Worm (Caenorhabditis elegans): Measurements from ENCODE around the gene F59D12.5.
A peak's percentile ranks its signal among the peaks of the same experiment; 100 is the strongest.

F59D12.5 gene

DNA sequence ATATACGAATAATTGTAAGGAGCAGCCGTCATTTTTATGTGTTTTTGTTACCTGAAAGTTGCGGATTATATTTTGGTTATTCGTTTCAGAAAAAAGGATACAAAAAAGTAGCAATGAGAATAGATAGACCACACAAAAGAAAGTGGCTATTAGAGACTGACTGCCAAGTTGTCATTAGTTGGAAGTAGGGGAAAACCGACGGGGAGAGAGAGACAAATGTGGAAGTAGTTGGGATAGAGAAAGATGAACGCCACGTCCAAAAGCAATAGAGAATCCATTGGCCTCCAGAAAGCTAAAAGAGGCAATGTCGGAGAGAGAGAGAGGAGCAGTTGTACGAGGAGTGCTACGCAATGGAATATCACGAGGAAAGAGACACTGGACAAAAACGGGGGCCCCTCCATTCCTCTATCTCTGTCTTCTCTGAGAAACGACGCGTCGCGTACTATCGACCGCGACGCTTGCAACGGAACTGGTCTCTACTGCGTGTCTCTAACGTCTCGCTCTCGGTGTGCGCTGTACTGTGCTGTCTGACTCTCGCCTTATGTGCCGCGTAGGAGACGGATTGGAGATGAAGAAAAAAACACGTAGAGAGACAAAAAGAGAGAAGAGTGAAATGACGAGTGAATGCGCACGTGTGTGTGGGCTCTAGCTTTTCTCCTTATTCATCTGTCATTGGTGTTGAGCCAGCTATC lies 40.4 kb downstream of the F59D12.5 start, which contains the start of gene rab-14:
TSS of gene rab-14 (minus strand) at position 51 of the 692 bp plus-strand sequence.
- TF ChIP-seq lsy-2 (tag; optimal IDR thresholded peaks at IDR 0.05): peak; percentile 14
- no peak for TF ChIP-seq ceh-83 (GFP tag; optimal IDR thresholded peaks at IDR 0.05)
- peak; percentile 44 for TF ChIP-seq M03D4.4 (tag; optimal IDR thresholded peaks at IDR 0.05)
- peak; percentile 98 for TF ChIP-seq ceh-39 (tag; optimal IDR thresholded peaks at IDR 0.05)
- peak; percentile 44 for TF ChIP-seq hlh-1 (tag; optimal IDR thresholded peaks at IDR 0.05)
- TF ChIP-seq unc-120 (tag; optimal IDR thresholded peaks at IDR 0.05; ENCODE audit: poor library complexity, severe bottlenecking): peak; percentile 69
- TF ChIP-seq lin-13 (tag; optimal IDR thresholded peaks at IDR 0.05): peak; percentile 67
- TF ChIP-seq ham-2 (GFP tag; optimal IDR thresholded peaks at IDR 0.05): no peak
- TF ChIP-seq mep-1 (tag; optimal IDR thresholded peaks at IDR 0.05): peak; percentile 70
- no peak for TF ChIP-seq nhr-237 (tag; optimal IDR thresholded peaks at IDR 0.05)
- peak; percentile 55 for TF ChIP-seq cnd-1 (tag; optimal IDR thresholded peaks at IDR 0.05)
- TF ChIP-seq blmp-1 (tag; optimal IDR thresholded peaks at IDR 0.05): peak; percentile 30
- TF ChIP-seq sptf-1 (tag; optimal IDR thresholded peaks at IDR 0.05): no peak
- peak; percentile 46 for TF ChIP-seq drap-1 (GFP tag; optimal IDR thresholded peaks at IDR 0.05)
- TF ChIP-seq ces-1 (GFP tag; optimal IDR thresholded peaks at IDR 0.05): peak; percentile 47
- TF ChIP-seq tbx-8 (GFP tag; optimal IDR thresholded peaks at IDR 0.05): no peak
- TF ChIP-seq mls-2 (tag; optimal IDR thresholded peaks at IDR 0.05): peak; percentile 51
- TF ChIP-seq pha-4 (tag; optimal IDR thresholded peaks at IDR 0.05): peak; percentile 79

DNA sequence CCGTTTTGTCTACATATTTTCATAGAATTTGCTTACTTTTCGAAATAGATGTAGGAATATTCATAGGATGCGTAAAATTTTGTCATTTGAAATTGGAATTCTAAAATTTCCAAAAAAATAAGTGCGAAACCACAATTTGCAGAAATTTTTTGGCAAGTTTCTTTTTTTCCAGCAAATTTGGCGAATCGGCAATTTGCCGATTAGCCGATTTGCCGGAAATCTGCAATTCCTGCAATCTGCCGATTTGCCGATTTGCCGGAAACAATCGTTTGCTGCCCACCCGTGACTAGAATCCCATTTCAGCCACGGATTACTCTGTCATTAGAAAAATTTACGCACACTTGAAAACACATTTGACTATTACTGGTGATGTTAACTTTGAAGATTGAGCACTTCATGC lies 42.9 kb downstream of the F59D12.5 start:
- TF ChIP-seq ztf-11 (tag; optimal IDR thresholded peaks at IDR 0.05) (no peak), drap-1 (GFP tag; optimal IDR thresholded peaks at IDR 0.05) (no peak), ceh-43 (GFP tag; optimal IDR thresholded peaks at IDR 0.05) (no peak), cnd-1 (tag; optimal IDR thresholded peaks at IDR 0.05) (no peak), sptf-1 (tag; optimal IDR thresholded peaks at IDR 0.05) (no peak), unc-62 (GFP tag; optimal IDR thresholded peaks at IDR 0.05) (no peak), mab-5 (tag; optimal IDR thresholded peaks at IDR 0.05) (no peak), ceh-39 (tag; optimal IDR thresholded peaks at IDR 0.05) (no peak), tbx-8 (GFP tag; optimal IDR thresholded peaks at IDR 0.05) (no peak), nhr-2 (tag; optimal IDR thresholded peaks at IDR 0.05) (no peak), elt-1 (tag; optimal IDR thresholded peaks at IDR 0.05; ENCODE audit: borderline replicate concordance, insufficient read depth) (no peak), flh-1 (GFP tag; optimal IDR thresholded peaks at IDR 0.05) (no peak), zip-8 (tag; optimal IDR thresholded peaks at IDR 0.05) (no peak), snpc-4 (tag; optimal IDR thresholded peaks at IDR 0.05) (no peak), M03D4.4 (tag; optimal IDR thresholded peaks at IDR 0.05) (no peak), elt-3 (tag; optimal IDR thresholded peaks at IDR 0.05) (no peak), unc-120 (tag; optimal IDR thresholded peaks at IDR 0.05; ENCODE audit: poor library complexity, severe bottlenecking) (no peak), pha-4 (tag; optimal IDR thresholded peaks at IDR 0.05) (no peak)

DNA sequence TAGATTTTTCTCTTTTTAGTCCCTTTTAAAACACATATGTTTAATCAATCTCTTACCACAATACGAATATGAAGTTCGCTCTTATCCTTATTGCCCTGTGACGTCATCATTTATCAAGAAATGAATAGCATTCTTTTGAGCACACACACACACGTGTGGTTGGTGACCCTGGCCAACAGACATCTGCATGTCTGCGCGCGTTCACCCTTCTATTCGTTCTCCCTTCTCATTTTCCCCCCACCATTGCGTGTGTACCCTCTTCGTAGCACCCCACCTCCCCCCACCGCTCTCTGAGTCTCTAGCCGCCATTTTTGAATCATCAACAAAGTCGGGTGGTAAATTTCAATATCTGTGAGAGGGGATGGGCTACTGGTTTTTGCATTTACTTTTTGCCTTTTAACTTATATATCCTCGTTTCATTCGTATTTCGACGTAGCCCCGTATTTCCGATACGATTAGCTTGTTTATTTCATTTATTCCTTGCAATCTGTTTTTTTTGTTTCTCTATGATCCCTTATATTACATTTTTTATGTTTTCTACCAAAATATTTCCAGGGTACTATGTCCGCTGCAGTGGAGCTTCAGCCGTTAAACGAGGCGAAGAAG lies 46.6 kb downstream of the F59D12.5 start, which contains the start of gene ent-2:
TSS of gene ent-2 (plus strand) at position 556 of the 606 bp plus-strand sequence.
- TF ChIP-seq drap-1 (GFP tag; optimal IDR thresholded peaks at IDR 0.05): no peak
- TF ChIP-seq nhr-76 (tag; optimal IDR thresholded peaks at IDR 0.05): no peak
- peak; percentile 40 for TF ChIP-seq mls-2 (tag; optimal IDR thresholded peaks at IDR 0.05)
- no peak for TF ChIP-seq pha-4 (tag; optimal IDR thresholded peaks at IDR 0.05)
- TF ChIP-seq ceh-43 (GFP tag; optimal IDR thresholded peaks at IDR 0.05): no peak
- TF ChIP-seq cnd-1 (tag; optimal IDR thresholded peaks at IDR 0.05): peak; percentile 13
- TF ChIP-seq nhr-28 (tag; optimal IDR thresholded peaks at IDR 0.05): no peak
- no peak for TF ChIP-seq flh-1 (GFP tag; optimal IDR thresholded peaks at IDR 0.05)
- TF ChIP-seq ceh-83 (GFP tag; optimal IDR thresholded peaks at IDR 0.05): no peak
- peak; percentile 34 for TF ChIP-seq M03D4.4 (tag; optimal IDR thresholded peaks at IDR 0.05)
- peak; percentile 45 for TF ChIP-seq zip-8 (tag; optimal IDR thresholded peaks at IDR 0.05)
- TF ChIP-seq mep-1 (tag; optimal IDR thresholded peaks at IDR 0.05): peak; percentile 69
- peak; percentile 33 for TF ChIP-seq nhr-2 (tag; optimal IDR thresholded peaks at IDR 0.05)
- no peak for TF ChIP-seq blmp-1 (tag; optimal IDR thresholded peaks at IDR 0.05)
- peak; percentile 16 for TF ChIP-seq ham-2 (GFP tag; optimal IDR thresholded peaks at IDR 0.05)
- TF ChIP-seq nhr-12 (tag; optimal IDR thresholded peaks at IDR 0.05): no peak
- TF ChIP-seq elt-3 (tag; optimal IDR thresholded peaks at IDR 0.05): no peak
- TF ChIP-seq snpc-4 (tag; optimal IDR thresholded peaks at IDR 0.05): no peak
- TF ChIP-seq unc-39 (tag; optimal IDR thresholded peaks at IDR 0.05): no peak
- TF ChIP-seq unc-120 (tag; optimal IDR thresholded peaks at IDR 0.05; ENCODE audit: poor library complexity, severe bottlenecking): peak; percentile 11
- TF ChIP-seq hlh-1 (tag; optimal IDR thresholded peaks at IDR 0.05): peak; percentile 8

Measured in whole organism, mixed stage, embryonic.